Fruit fly (Drosophila melanogaster): ENCODE data around the gene FoxK.

FoxK gene

dm6 chr3L:11169299-11170181 is 49.0 kb upstream of the FoxK start, which contains the start of the genes wls and Adck5 (continued):
- TF ChIP-seq Dbx (GFP tag; IDR thresholded peaks at IDR 0.05) (0 out of 3 replicates have a peak, but pooled peaks have one; percentile 22), CG7556 (GFP tag; optimal IDR thresholded peaks at IDR 0.05) (no peak), Gsc (GFP tag; IDR thresholded peaks at IDR 0.05) (no peak), gcm (GFP tag; optimal IDR thresholded peaks at IDR 0.05) (peak; percentile 26), CG10565 (GFP tag; optimal IDR thresholded peaks at IDR 0.05) (no peak), tap (tag; optimal IDR thresholded peaks at IDR 0.05) (no peak), vfl (GFP tag; optimal IDR thresholded peaks at IDR 0.05) (peak; percentile 3), CG30403 (GFP tag; optimal IDR thresholded peaks at IDR 0.05) (peak; percentile 37), Stat92E (GFP tag; optimal IDR thresholded peaks at IDR 0.05) (no peak), tll (GFP tag; optimal IDR thresholded peaks at IDR 0.05) (no peak), D19B (GFP tag; optimal IDR thresholded peaks at IDR 0.05) (no peak), pum (GFP tag; optimal IDR thresholded peaks at IDR 0.05) (no peak), CG18764 (GFP tag; optimal IDR thresholded peaks at IDR 0.05) (peak; percentile 28), Sry-δ (GFP tag; optimal IDR thresholded peaks at IDR 0.05) (peak; percentile 25), odd (GFP tag; optimal IDR thresholded peaks at IDR 0.05) (peak; percentile 66), CG4730 (GFP tag; IDR thresholded peaks at IDR 0.05) (no peak), vnd (GFP tag; IDR thresholded peaks at IDR 0.05; ENCODE audit: partially characterized antibody) (no peak), unpg (GFP tag; optimal IDR thresholded peaks at IDR 0.05) (no peak), CG6175 (GFP tag; IDR thresholded peaks at IDR 0.05) (no peak), Xbp1 (GFP tag; optimal IDR thresholded peaks at IDR 0.05) (peak; percentile 26), Opbp (GFP tag; IDR thresholded peaks at IDR 0.05; ENCODE audit: partially characterized antibody) (no peak), grau (tag; optimal IDR thresholded peaks at IDR 0.05) (no peak), E2f2 (GFP tag; IDR thresholded peaks at IDR 0.05) (no peak; the same call in 1 of the 2 replicates), CG16813 (GFP tag; IDR thresholded peaks at IDR 0.05; ENCODE audit: partially characterized antibody) (no peak), CG13424 (tag; optimal IDR thresholded peaks at IDR 0.05) (peak; percentile 21), pb (GFP tag; optimal IDR thresholded peaks at IDR 0.05) (peak; percentile 17), org-1 (GFP tag; optimal IDR thresholded peaks at IDR 0.05) (peak; percentile 25), CG2889 (GFP tag; IDR thresholded peaks at IDR 0.05) (no peak), gsb-n (tag; optimal IDR thresholded peaks at IDR 0.05) (no peak), hkb (optimal IDR thresholded peaks at IDR 0.05) (no peak), hkb (GFP tag; IDR thresholded peaks at IDR 0.05) (peak; percentile 69), CrebB (tag; optimal IDR thresholded peaks at IDR 0.05) (peak; percentile 73), kah (GFP tag; optimal IDR thresholded peaks at IDR 0.05) (peak; percentile 92), ara (GFP tag; IDR thresholded peaks at IDR 0.05) (no peak), CG15601 (tag; optimal IDR thresholded peaks at IDR 0.05) (no peak), HHEX (GFP tag; optimal IDR thresholded peaks at IDR 0.05) (peak; percentile 58), corto (GFP tag; optimal IDR thresholded peaks at IDR 0.05) (no peak), sd (tag; optimal IDR thresholded peaks at IDR 0.05) (no peak), CG17186 (GFP tag; optimal IDR thresholded peaks at IDR 0.05) (peak; percentile 34), BEAF-32 (GFP tag; optimal IDR thresholded peaks at IDR 0.05) (peak; percentile 41), slbo (GFP tag; IDR thresholded peaks at IDR 0.05) (no peak), bbx (GFP tag; IDR thresholded peaks at IDR 0.05; ENCODE audit: partially characterized antibody) (0 out of 2 replicates have a peak, but pooled peaks have one; percentile 8), MTF-1 (GFP tag; optimal IDR thresholded peaks at IDR 0.05; ENCODE audit: borderline replicate concordance) (peak; percentile 80), GATAe (GFP tag; conservative IDR thresholded peaks at IDR 0.05) (no peak), CG2129 (GFP tag; IDR thresholded peaks at IDR 0.05; ENCODE audit: partially characterized antibody) (no peak), dmrt11E (tag; optimal IDR thresholded peaks at IDR 0.05) (no peak), Dll (GFP tag; IDR thresholded peaks at IDR 0.05; ENCODE audit: partially characterized antibody) (no peak)
